Fruit fly (Drosophila melanogaster) whole organism, prepupa: ENCODE results near the gene Mzt1.
A peak's percentile ranks its signal among the peaks of the same experiment; 100 is the strongest.

Experiments used
- CG10631 ChIP-seq: fragments of 200-800 bp; sonication (Bioruptor generic); optimal IDR thresholded peaks from 2 replicates; lab custom pipeline; 2016; ENCODE audit warnings: missing biosample characterization, missing genetic modification characterization
- CG10669 ChIP-seq: fragments of 200-800 bp; sonication (Bioruptor generic); optimal IDR thresholded peaks from 3 replicates; lab custom pipeline; 2018; ENCODE audit warnings: missing biosample characterization, mild to moderate bottlenecking, missing genetic modification characterization, moderate library complexity
- CG11762 ChIP-seq: fragments of 200-800 bp; sonication (Bioruptor generic); optimal IDR thresholded peaks from 3 replicates; lab custom pipeline; 2016; ENCODE audit warnings: missing biosample characterization, missing genetic modification characterization; ENCODE audit not compliant: insufficient read depth
- CG15336 ChIP-seq: fragments of 200-800 bp; sonication (Bioruptor generic); IDR thresholded peaks from 2 replicates; pipeline ENCODE4 v1.3.6; 2022; ENCODE audit warnings: missing biosample characterization, missing genetic modification characterization
- CG1621 ChIP-seq: fragments of 200-800 bp; sonication (Bioruptor generic); optimal IDR thresholded peaks from 3 replicates; lab custom pipeline; 2018; ENCODE audit warnings: missing biosample characterization, mild to moderate bottlenecking, missing genetic modification characterization
- CG16779 ChIP-seq: fragments of 200-800 bp; sonication (Bioruptor generic); optimal IDR thresholded peaks from 3 replicates; lab custom pipeline; 2017; ENCODE audit warnings: missing biosample characterization, mild to moderate bottlenecking, missing genetic modification characterization
- CG3032 ChIP-seq: fragments of 200-800 bp; optimal IDR thresholded peaks from 2 replicates; lab custom pipeline; 2019; ENCODE audit warnings: missing biosample characterization, mild to moderate bottlenecking, missing genetic modification characterization, moderate library complexity
- CG32006 ChIP-seq: fragments of 200-800 bp; sonication (Bioruptor generic); optimal IDR thresholded peaks from 3 replicates; lab custom pipeline; 2017; ENCODE audit warnings: missing biosample characterization, mild to moderate bottlenecking, missing genetic modification characterization
- CG34406 ChIP-seq: fragments of 200-800 bp; sonication (Bioruptor generic); optimal IDR thresholded peaks from 3 replicates; lab custom pipeline; 2016; ENCODE audit warnings: missing biosample characterization, missing genetic modification characterization
- CG4318 ChIP-seq: fragments of 200-800 bp; sonication (Bioruptor generic); optimal IDR thresholded peaks from 3 replicates; lab custom pipeline; 2017; ENCODE audit warnings: missing biosample characterization, mild to moderate bottlenecking, missing genetic modification characterization
- CG6163 ChIP-seq: fragments of 200-800 bp; sonication (Bioruptor generic); IDR thresholded peaks from 3 replicates; pipeline ENCODE4 v1.3.6; 2022; ENCODE audit warnings: missing biosample characterization, missing genetic modification characterization
- CG6276 ChIP-seq: fragments of 200-800 bp; sonication (Bioruptor generic); optimal IDR thresholded peaks from 2 replicates; lab custom pipeline; 2017; ENCODE audit warnings: missing biosample characterization, mild to moderate bottlenecking, missing genetic modification characterization
- CG6792 ChIP-seq: fragments of 200-800 bp; sonication (Bioruptor generic); optimal IDR thresholded peaks from 3 replicates; lab custom pipeline; 2016; ENCODE audit warnings: missing biosample characterization, missing genetic modification characterization
- CG6808 ChIP-seq: fragments of 200-800 bp; sonication (Bioruptor generic); optimal IDR thresholded peaks from 3 replicates; lab custom pipeline; 2017; ENCODE audit warnings: missing biosample characterization, missing genetic modification characterization, mild to moderate bottlenecking, moderate library complexity, missing genetic modification reagents
- CG8119 ChIP-seq: fragments of 200-800 bp; sonication (Bioruptor generic); IDR thresholded peaks from 3 replicates; pipeline ENCODE4 v1.3.6; 2022; ENCODE audit warnings: missing biosample characterization, missing genetic modification characterization
- CG9139 ChIP-seq: fragments of 200-800 bp; sonication (Bioruptor generic); optimal IDR thresholded peaks from 3 replicates; lab custom pipeline; 2017; ENCODE audit warnings: missing biosample characterization, mild to moderate bottlenecking, missing genetic modification characterization
- Eip78C ChIP-seq: fragments of 200-800 bp; sonication (Bioruptor generic); peaks from one replicate; lab custom pipeline; 2016; ENCODE audit warnings: missing biosample characterization, missing genetic modification characterization
- Eip93F ChIP-seq: fragments of 200-800 bp; sonication (Bioruptor generic); optimal IDR thresholded peaks from 2 replicates; lab custom pipeline; 2016; ENCODE audit warnings: missing biosample characterization, mild to moderate bottlenecking, missing genetic modification characterization
- Ets96B ChIP-seq: fragments of 200-800 bp; optimal IDR thresholded peaks from 2 replicates; lab custom pipeline; 2019; ENCODE audit warnings: missing biosample characterization, mild to moderate bottlenecking, missing genetic modification characterization, moderate library complexity
- Hr38 ChIP-seq: sonication (Bioruptor generic); optimal IDR thresholded peaks from 2 replicates; lab custom pipeline; 2016; ENCODE audit warnings: missing biosample characterization, missing genetic modification characterization
- Hr39 ChIP-seq: fragments of 200-800 bp; sonication (Bioruptor generic); optimal IDR thresholded peaks from 2 replicates; lab custom pipeline; 2016; ENCODE audit warnings: missing biosample characterization, missing genetic modification characterization
- Hr4 ChIP-seq: fragments of 200-800 bp; sonication (Bioruptor generic); optimal IDR thresholded peaks from 3 replicates; lab custom pipeline; 2016; ENCODE audit warnings: missing biosample characterization, missing genetic modification characterization
- Met ChIP-seq: fragments of 200-800 bp; sonication (Bioruptor generic); optimal IDR thresholded peaks from 3 replicates; lab custom pipeline; 2016; ENCODE audit warnings: missing biosample characterization, missing genetic modification characterization
- OdsH ChIP-seq: fragments of 200-800 bp; sonication (Bioruptor generic); optimal IDR thresholded peaks from 3 replicates; lab custom pipeline; 2016; ENCODE audit warnings: missing biosample characterization, missing genetic modification characterization
- Smox ChIP-seq: fragments of 200-800 bp; sonication (Bioruptor generic); optimal IDR thresholded peaks from 3 replicates; lab custom pipeline; 2016; ENCODE audit warnings: missing biosample characterization, missing genetic modification characterization
- achi ChIP-seq: fragments of 200-800 bp; sonication (Bioruptor generic); optimal IDR thresholded peaks from 3 replicates; lab custom pipeline; 2016; ENCODE audit warnings: missing biosample characterization, missing genetic modification characterization
- cyc ChIP-seq: fragments of 200-800 bp; sonication (Bioruptor generic); optimal IDR thresholded peaks from 3 replicates; lab custom pipeline; 2016; ENCODE audit warnings: missing biosample characterization, missing genetic modification characterization
- dac ChIP-seq: fragments of 200-800 bp; sonication (Bioruptor generic); optimal IDR thresholded peaks from 2 replicates; lab custom pipeline; 2017; ENCODE audit warnings: missing biosample characterization, mild to moderate bottlenecking, missing genetic modification characterization
- eg ChIP-seq: fragments of 200-800 bp; sonication (Bioruptor generic); IDR thresholded peaks from 3 replicates; pipeline ENCODE4 v1.3.6; 2022; ENCODE audit warnings: missing biosample characterization, missing genetic modification characterization
- fd59A ChIP-seq: fragments of 200-800 bp; sonication (Bioruptor generic); optimal IDR thresholded peaks from 2 replicates; lab custom pipeline; 2017; ENCODE audit warnings: missing biosample characterization, mild to moderate bottlenecking, missing genetic modification characterization, missing genetic modification reagents
- fd85E ChIP-seq: fragments of 200-800 bp; sonication (Bioruptor generic); optimal IDR thresholded peaks from 3 replicates; lab custom pipeline; 2016; ENCODE audit warnings: missing biosample characterization, missing genetic modification characterization
- fkh ChIP-seq: fragments of 200-800 bp; sonication (Bioruptor generic); optimal IDR thresholded peaks from 3 replicates; lab custom pipeline; 2017; ENCODE audit warnings: missing biosample characterization, mild to moderate bottlenecking, missing genetic modification characterization, moderate library complexity
- spab ChIP-seq: fragments of 200-800 bp; sonication (Bioruptor generic); optimal IDR thresholded peaks from 2 replicates; lab custom pipeline; 2017; ENCODE audit warnings: missing biosample characterization, mild to moderate bottlenecking, missing genetic modification characterization, missing genetic modification reagents
- ss ChIP-seq, 2 experiments: fragments of 200-800 bp; sonication (Bioruptor generic); optimal IDR thresholded peaks; 2 replicates in 1 of 2; 3 replicates in 1 of 2; lab custom pipeline; 2017 to 2018; ENCODE audit warnings: mild to moderate bottlenecking in 2 of 2, missing biosample characterization in 2 of 2, missing genetic modification characterization in 2 of 2, moderate library complexity in 1 of 2
- vri ChIP-seq: fragments of 200-800 bp; sonication (Bioruptor generic); optimal IDR thresholded peaks from 3 replicates; lab custom pipeline; 2016; ENCODE audit warnings: missing biosample characterization, mild to moderate bottlenecking, missing genetic modification characterization

Mzt1 gene

dm6 chr3L:2431340-2431739, 42.3 kb downstream of the Mzt1 start (continued):
- TF ChIP-seq CG16779 (tag; lab: Kevin White, UChicago) (peak; percentile 18), Hr4 (GFP tag; lab: Kevin White, UChicago) (peak; percentile 70), Hr38 (GFP tag; lab: Kevin White, UChicago) (no peak), vri (GFP tag; lab: Kevin White, UChicago) (no peak), CG11762 (peak; percentile 35), CG9139 (GFP tag; lab: Kevin White, UChicago) (peak; percentile 62), Hr39 (GFP tag; lab: Kevin White, UChicago) (peak; percentile 63), CG6276 (GFP tag; lab: Kevin White, UChicago) (peak; percentile 78), fd85E (GFP tag; lab: Kevin White, UChicago) (peak; percentile 32), Smox (GFP tag; lab: Kevin White, UChicago) (peak; percentile 60), CG34406 (GFP tag; lab: Kevin White, UChicago) (peak; percentile 42), CG8119 (peak; percentile 76), CG3032 (peak; percentile 73), eg (peak; percentile 83; the same call in 2 of the 3 replicates), CG10631 (GFP tag; lab: Kevin White, UChicago) (peak; percentile 72), Eip93F (GFP tag; lab: Kevin White, UChicago) (peak; percentile 13), Ets96B (tag; lab: Kevin White, UChicago) (peak; percentile 85), cyc (GFP tag; lab: Kevin White, UChicago) (peak; percentile 63), CG6792 (peak; percentile 68)

- TF ChIP-seq CG10669 (GFP tag; lab: Kevin White, UChicago) (peak; percentile 37), eg (peak; percentile 16; the same call in 1 of the 3 replicates), Met (GFP tag; lab: Kevin White, UChicago) (no peak), fd59A (GFP tag; lab: Kevin White, UChicago) (no peak), Eip93F (GFP tag; lab: Kevin White, UChicago) (no peak), CG9139 (GFP tag; lab: Kevin White, UChicago) (peak; percentile 21), cyc (GFP tag; lab: Kevin White, UChicago) (no peak), CG6808 (GFP tag; lab: Kevin White, UChicago) (peak; percentile 10), dac (no peak), CG11762 (no peak), CG6163 (GFP tag; lab: Robert Waterston, UW) (0 out of 3 replicates have a peak, but pooled peaks have one; percentile 19), ss (GFP tag; optimal IDR thresholded peaks at IDR 0.05; lab: Kevin White, UChicago) (peak in 1 of 2 experiments; percentile 22), fkh (peak; percentile 79), spab (GFP tag; lab: Kevin White, UChicago) (peak; percentile 21), OdsH (GFP tag; lab: Kevin White, UChicago) (no peak), CG1621 (tag; lab: Kevin White, UChicago) (no peak), achi (GFP tag; lab: Kevin White, UChicago) (no peak), Eip78C (GFP tag; lab: Kevin White, UChicago) (peak; percentile 45)
These were observed 44.3 kb downstream of the Mzt1 start for dm6 chr3L:2433358-2433757.

dm6 chr3L:2434179-2434578, 45.1 kb downstream of the Mzt1 start:
- TF ChIP-seq eg = peak; percentile 35; the same call in 1 of the 3 replicates
- TF ChIP-seq CG15336 (GFP tag; lab: Robert Waterston, UW) = peak; percentile 50
- peak; percentile 12 for TF ChIP-seq CG32006 (GFP tag; lab: Kevin White, UChicago)
- no peak for TF ChIP-seq Eip78C (GFP tag; lab: Kevin White, UChicago)
- TF ChIP-seq CG8119 = peak; percentile 57
- TF ChIP-seq Eip93F (GFP tag; lab: Kevin White, UChicago) = no peak

dm6 chr3L:2436754-2437335, 47.8 kb downstream of the Mzt1 start:
- peak; percentile 11 for TF ChIP-seq Eip78C (GFP tag; lab: Kevin White, UChicago)
- TF ChIP-seq CG4318 (GFP tag; lab: Kevin White, UChicago) = no peak
